Worm (Caenorhabditis elegans) whole organism, young adult: Measurements from ENCODE around the gene Y47G7B.2.

Experiments
- chd-7 ChIP-seq: sonication (generic microtip); optimal IDR thresholded peaks from 2 replicates; lab custom pipeline; 2016; ENCODE audit warnings: mild to moderate bottlenecking, missing genetic modification characterization, moderate library complexity, missing compliant biosample characterization
- rec-8 ChIP-seq, 2 experiments: sonication (generic microtip); optimal IDR thresholded peaks; 2 replicates each; lab custom pipeline; 2016; ENCODE audit warnings: mild to moderate bottlenecking in 2 of 2, missing genetic modification characterization in 2 of 2, missing genetic modification reagents in 2 of 2, missing genotype in 2 of 2, missing biosample characterization in 1 of 2, missing compliant biosample characterization in 1 of 2, moderate library complexity in 1 of 2
- snpc-1.1 ChIP-seq: sonication (generic microtip); optimal IDR thresholded peaks from 2 replicates; lab custom pipeline; 2017; ENCODE audit warnings: missing genetic modification characterization, mild to moderate bottlenecking, missing compliant biosample characterization, antibody characterized with exemption, moderate library complexity, missing genotype, missing genetic modification reagents; ENCODE audit not compliant: insufficient read depth

DNA sequence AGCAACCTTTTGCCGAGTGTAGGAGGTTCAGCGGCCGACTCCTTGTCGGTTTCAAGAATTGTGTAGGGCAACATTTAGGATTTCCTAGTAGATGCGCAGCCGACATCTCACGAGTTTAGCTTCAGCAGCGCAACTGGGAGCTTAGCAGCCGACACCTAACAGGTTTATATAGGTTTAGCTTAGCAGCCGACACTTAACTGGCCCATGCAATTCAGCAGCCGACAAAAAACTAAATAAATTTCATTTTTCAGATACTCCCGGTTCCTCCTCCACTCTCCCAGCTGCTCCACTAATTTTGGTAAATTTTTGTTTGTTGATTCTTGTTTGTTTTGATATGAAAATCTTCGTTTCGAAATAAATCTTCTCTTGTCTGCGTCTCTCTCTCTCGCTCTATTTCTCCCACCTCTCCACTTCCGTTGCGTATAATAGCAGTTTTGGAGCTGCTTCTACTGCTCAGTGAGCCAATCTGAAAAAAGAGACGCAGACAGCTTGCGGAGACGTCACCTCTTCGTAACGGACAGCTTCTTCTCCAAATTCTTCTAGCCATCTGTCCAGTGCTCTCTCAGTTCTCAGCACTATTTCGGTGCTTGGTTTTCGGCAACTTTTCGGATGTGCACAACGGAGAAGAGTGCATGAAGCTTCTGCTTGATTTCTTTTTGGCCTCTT is 40.3 kb upstream of the Y47G7B.2 start:
- TF ChIP-seq snpc-1.1 (tag; lab: Kevin White, UChicago) (no peak), chd-7 (no peak), rec-8 (tag; optimal IDR thresholded peaks at IDR 0.05; lab: Kevin White, UChicago) (no peak)
